Worm (Caenorhabditis elegans) whole organism, L4 larva: ENCODE measurements around the gene mfsd-6.

Experiments
- F26F4.8 ChIP-seq: fragments of 200-800 bp; sonication (Bioruptor generic); conservative IDR thresholded peaks from 2 replicates; pipeline ENCODE4 v1.3.6; 2022; ENCODE audit warnings: missing genetic modification characterization, missing compliant biosample characterization
- F37D6.2 ChIP-seq: sonication (generic microtip); optimal IDR thresholded peaks from 2 replicates; lab custom pipeline; 2016; ENCODE audit warnings: mild to moderate bottlenecking, missing genetic modification characterization, missing compliant biosample characterization
- Y5F2A.4 ChIP-seq: fragments of 200-800 bp; sonication (Bioruptor generic); optimal IDR thresholded peaks from 2 replicates; lab custom pipeline; 2018; ENCODE audit warnings: mild to moderate bottlenecking, missing genetic modification characterization, missing compliant biosample characterization
- Y75B8A.6 ChIP-seq: fragments of 200-800 bp; sonication (Bioruptor generic); IDR thresholded peaks from 2 replicates; pipeline ENCODE4 v1.3.6; 2022; ENCODE audit warnings: missing genetic modification reagents, missing genetic modification characterization, missing compliant biosample characterization
- ZK337.2 ChIP-seq: fragments of 200-800 bp; sonication (Bioruptor generic); IDR thresholded peaks from 2 replicates; pipeline ENCODE4 v1.3.6; 2022; ENCODE audit warnings: missing genetic modification reagents, missing genetic modification characterization, missing compliant biosample characterization
- ama-1 ChIP-seq: fragments of 150-350 bp; optimal IDR thresholded peaks from 2 replicates; lab custom pipeline; 2014; ENCODE audit warnings: inconsistent platforms, mixed read lengths
- attf-4 ChIP-seq: sonication (generic microtip); optimal IDR thresholded peaks from 3 replicates; lab custom pipeline; 2017; ENCODE audit warnings: missing biosample characterization, missing genetic modification characterization
- ceh-44 ChIP-seq: fragments of 200-800 bp; sonication (Bioruptor generic); IDR thresholded peaks from 2 replicates; pipeline ENCODE4 v1.3.6; 2022; ENCODE audit warnings: missing genetic modification reagents, missing genetic modification characterization, missing compliant biosample characterization
- ctbp-1 ChIP-seq: fragments of 200-800 bp; sonication (Bioruptor generic); IDR thresholded peaks from 2 replicates; pipeline ENCODE4 v1.3.6; 2022; ENCODE audit warnings: missing genetic modification reagents, missing genetic modification characterization, missing compliant biosample characterization
- daf-12 ChIP-seq: fragments of 150-350 bp; optimal IDR thresholded peaks from 2 replicates; lab custom pipeline; 2014; ENCODE audit warnings: missing biosample characterization, missing genetic modification reagents, missing genetic modification characterization
- daf-16 ChIP-seq, 3 experiments: sonication (generic microtip); optimal IDR thresholded peaks; 2 replicates each; lab custom pipeline; 2016 to 2017; ENCODE audit warnings: missing genetic modification characterization in 3 of 3, missing genetic modification reagents in 3 of 3, mild to moderate bottlenecking in 2 of 3, missing compliant biosample characterization in 2 of 3, missing biosample characterization in 1 of 3, moderate library complexity in 1 of 3
- dmd-8 ChIP-seq: fragments of 200-800 bp; sonication (Bioruptor generic); IDR thresholded peaks from 2 replicates; pipeline ENCODE4 v1.3.6; 2022; ENCODE audit warnings: missing genetic modification characterization, missing compliant biosample characterization
- dpl-1 ChIP-seq: fragments of 150-350 bp; optimal IDR thresholded peaks from 2 replicates; lab custom pipeline; 2014; ENCODE audit warnings: missing biosample characterization, missing genetic modification reagents, missing genetic modification characterization
- hif-1 ChIP-seq, 2 experiments: sonication (generic microtip); optimal IDR thresholded peaks; 2 replicates each; lab custom pipeline; 2016 to 2017; ENCODE audit warnings: missing compliant biosample characterization in 2 of 2, missing genetic modification characterization in 2 of 2, missing genetic modification reagents in 2 of 2, missing genotype in 2 of 2, mild to moderate bottlenecking in 1 of 2
- lin-13 ChIP-seq: fragments of 150-350 bp; optimal IDR thresholded peaks from 2 replicates; lab custom pipeline; 2014; ENCODE audit warnings: missing biosample characterization, missing genetic modification reagents, missing genetic modification characterization
- lir-3 ChIP-seq: sonication (generic microtip); optimal IDR thresholded peaks from 2 replicates; lab custom pipeline; 2016; ENCODE audit warnings: mild to moderate bottlenecking, missing genetic modification characterization, missing compliant biosample characterization
- lsy-2 ChIP-seq, 2 experiments: fragments of 150-350 bp in 1 of 2; sonication (generic microtip) in 1 of 2; optimal IDR thresholded peaks; 2 replicates each; lab custom pipeline; 2014 to 2017; ENCODE audit warnings: missing biosample characterization in 2 of 2, missing genetic modification characterization in 2 of 2
- madf-9 ChIP-seq: fragments of 200-800 bp; sonication (Bioruptor generic); conservative IDR thresholded peaks from 2 replicates; pipeline ENCODE4 v1.3.6; 2022; ENCODE audit warnings: missing genetic modification reagents, missing genetic modification characterization, missing compliant biosample characterization
- mdl-1 ChIP-seq, 2 experiments: fragments of 150-350 bp in 1 of 2; sonication (generic microtip) in 1 of 2; optimal IDR thresholded peaks; 2 replicates each; lab custom pipeline; 2014 to 2017; ENCODE audit warnings: missing biosample characterization in 2 of 2, missing genetic modification characterization in 2 of 2
- mes-2 ChIP-seq: sonication (generic microtip); optimal IDR thresholded peaks from 2 replicates; lab custom pipeline; 2016; ENCODE audit warnings: missing genotype, mild to moderate bottlenecking, missing genetic modification characterization, missing compliant biosample characterization; ENCODE audit not compliant: poor library complexity, severe bottlenecking
- nhr-10 ChIP-seq: fragments of 150-350 bp; optimal IDR thresholded peaks from 2 replicates; lab custom pipeline; 2014; ENCODE audit warnings: missing biosample characterization, missing genetic modification characterization
- nhr-102 ChIP-seq: sonication (generic microtip); optimal IDR thresholded peaks from 2 replicates; lab custom pipeline; 2016; ENCODE audit warnings: mild to moderate bottlenecking, missing genetic modification characterization, moderate library complexity, missing compliant biosample characterization
- nhr-11 ChIP-seq: fragments of 150-350 bp; optimal IDR thresholded peaks from 2 replicates; lab custom pipeline; 2014; ENCODE audit warnings: missing biosample characterization, missing genetic modification characterization
- nhr-111 ChIP-seq: fragments of 200-800 bp; sonication (Bioruptor generic); optimal IDR thresholded peaks from 2 replicates; lab custom pipeline; 2018; ENCODE audit warnings: mild to moderate bottlenecking, missing genetic modification characterization, missing compliant biosample characterization
- nhr-237 ChIP-seq: sonication (generic microtip); optimal IDR thresholded peaks from 2 replicates; lab custom pipeline; 2017; ENCODE audit warnings: missing biosample characterization, missing genetic modification characterization
- nhr-41 ChIP-seq: fragments of 200-800 bp; sonication (Bioruptor generic); IDR thresholded peaks from 2 replicates; pipeline ENCODE4 v1.3.6; 2022; ENCODE audit warnings: missing genetic modification reagents, missing genetic modification characterization, missing compliant biosample characterization
- pqm-1 ChIP-seq: sonication (generic microtip); optimal IDR thresholded peaks from 2 replicates; lab custom pipeline; 2017; ENCODE audit warnings: missing biosample characterization, missing genetic modification characterization
- rbr-2 ChIP-seq: sonication (generic microtip); optimal IDR thresholded peaks from 2 replicates; lab custom pipeline; 2016; ENCODE audit warnings: missing genotype, missing genetic modification characterization, missing compliant biosample characterization
- sdz-12 ChIP-seq: fragments of 200-800 bp; sonication (Bioruptor generic); optimal IDR thresholded peaks from 2 replicates; lab custom pipeline; 2018; ENCODE audit warnings: mild to moderate bottlenecking, missing genetic modification characterization, missing compliant biosample characterization
- unc-130 ChIP-seq: sonication (generic microtip); optimal IDR thresholded peaks from 2 replicates; lab custom pipeline; 2016; ENCODE audit warnings: missing genetic modification reagents, missing genetic modification characterization, missing compliant biosample characterization
- unc-39 ChIP-seq: sonication (generic microtip); optimal IDR thresholded peaks from 2 replicates; lab custom pipeline; 2017; ENCODE audit warnings: missing biosample characterization, missing genetic modification characterization
- zfp-2 ChIP-seq: sonication (generic microtip); optimal IDR thresholded peaks from 2 replicates; lab custom pipeline; 2016; ENCODE audit warnings: mild to moderate bottlenecking, missing genetic modification characterization, missing compliant biosample characterization
- zip-11 ChIP-seq: fragments of 200-800 bp; sonication (Bioruptor generic); IDR thresholded peaks from 2 replicates; pipeline ENCODE4 v1.3.6; 2022; ENCODE audit warnings: missing genetic modification characterization, missing compliant biosample characterization
- ztf-11 ChIP-seq: fragments of 150-350 bp; optimal IDR thresholded peaks from 2 replicates; lab custom pipeline; 2014; ENCODE audit warnings: missing biosample characterization, missing genetic modification characterization

The mfsd-6 gene

DNA sequence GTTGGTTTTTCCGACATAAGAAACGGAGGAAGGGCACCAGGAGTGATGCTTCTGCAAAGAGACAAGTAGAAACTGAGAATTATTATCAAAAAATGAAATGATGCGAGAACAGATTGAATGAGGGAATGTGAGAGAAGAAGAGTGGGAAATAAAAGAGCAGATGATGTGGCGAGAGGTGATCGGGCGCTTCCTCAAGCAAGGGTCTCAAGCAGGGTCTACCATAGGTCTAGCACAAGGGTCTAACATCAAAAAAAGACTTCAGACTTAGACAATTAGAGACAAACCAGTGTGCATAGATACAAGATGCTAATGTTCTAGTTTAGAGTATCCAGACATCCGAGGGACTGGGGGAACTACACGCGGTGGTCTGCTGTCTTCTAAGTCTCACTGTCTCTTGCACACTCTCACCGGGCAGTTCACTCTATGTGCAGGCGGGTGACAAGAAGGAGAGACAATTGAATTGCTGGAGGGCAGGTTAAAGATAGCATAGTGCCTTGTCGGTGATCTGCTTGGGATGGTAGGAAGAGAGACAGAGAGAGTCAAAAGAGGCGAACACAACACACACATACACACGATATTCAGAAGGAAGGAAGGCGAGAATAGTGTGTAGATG, 9.0 kb downstream of the mfsd-6 start, which contains the start of gene R13A5.7 (continued):
- TF ChIP-seq sdz-12 (GFP tag; lab: Kevin White, UChicago): no peak
- TF ChIP-seq nhr-10 (tag; lab: Kevin White, UChicago): no peak
- no peak for TF ChIP-seq F26F4.8 (GFP tag; lab: Robert Waterston, UW)
- TF ChIP-seq zip-11: no peak
- no peak for TF ChIP-seq attf-4 (tag; lab: Kevin White, UChicago)
- no peak for TF ChIP-seq ZK337.2 (GFP tag; lab: Robert Waterston, UW)
- TF ChIP-seq rbr-2 (tag; lab: Kevin White, UChicago): peak; percentile 89
- no peak for TF ChIP-seq nhr-111 (GFP tag; lab: Kevin White, UChicago)
- no peak; the same call in 1 of the 2 replicates for TF ChIP-seq madf-9 (GFP tag; lab: Robert Waterston, UW)
- TF ChIP-seq nhr-237 (tag; lab: Kevin White, UChicago): no peak
- TF ChIP-seq ama-1 (lab: Kevin White, UChicago): no peak
- peak; percentile 74 for TF ChIP-seq nhr-11
- no peak for TF ChIP-seq Y5F2A.4 (GFP tag; lab: Kevin White, UChicago)
- peak in 1 of 2 experiments; percentile 36 for TF ChIP-seq hif-1 (tag; optimal IDR thresholded peaks at IDR 0.05; lab: Kevin White, UChicago)
- TF ChIP-seq mes-2 (tag; lab: Kevin White, UChicago): peak; percentile 69

DNA sequence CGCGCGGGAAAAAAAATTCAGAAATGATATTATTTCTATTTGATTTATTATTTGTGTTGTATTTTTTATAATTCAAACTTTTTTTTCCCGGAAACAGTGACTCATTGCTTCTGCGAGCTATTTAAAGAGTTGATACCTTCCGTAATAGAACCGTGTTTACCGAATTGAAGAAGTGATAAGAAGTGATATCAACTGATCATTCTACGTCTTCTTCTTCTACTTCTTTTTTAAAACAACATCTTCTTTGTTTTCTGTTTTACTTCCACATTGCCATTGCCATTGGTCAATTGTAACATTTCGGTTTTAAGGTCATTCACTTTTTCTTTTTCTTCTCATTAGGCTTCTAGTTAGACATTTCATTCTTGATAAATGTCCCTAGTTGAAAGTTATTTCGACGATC, 13.1 kb downstream of the mfsd-6 start, which contains the start of gene ttr-32:
TSS of gene ttr-32 (plus strand) at position 314 of the 400 bp plus-strand sequence.
- no peak for TF ChIP-seq nhr-41

DNA sequence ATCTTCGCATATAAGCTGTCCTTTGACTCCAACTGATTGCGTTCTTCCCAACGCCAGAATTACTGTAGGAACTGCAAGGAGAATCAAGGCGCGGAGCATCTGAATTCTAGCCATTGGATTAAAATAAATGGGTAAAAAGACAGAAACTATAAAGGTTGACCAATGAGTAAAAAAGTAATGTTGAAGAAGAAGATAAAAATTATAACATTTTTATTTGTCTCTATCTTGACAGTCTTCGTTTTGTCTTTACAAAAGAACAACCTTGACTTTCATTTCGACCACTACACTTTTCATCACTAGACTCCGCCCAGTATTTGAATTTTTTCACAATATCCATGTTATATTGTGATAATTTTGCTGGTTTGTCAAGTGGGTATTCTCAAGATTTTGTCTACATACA, 14.0 kb downstream of the mfsd-6 start, which contains the start of gene ttr-8:
TSS of gene ttr-8 (minus strand) at position 101 of the 400 bp plus-strand sequence.
- TF ChIP-seq zfp-2 (tag; lab: Kevin White, UChicago): no peak
- TF ChIP-seq unc-130: no peak
- TF ChIP-seq lir-3 (tag; lab: Kevin White, UChicago): no peak
- no peak for TF ChIP-seq ztf-11 (tag; lab: Kevin White, UChicago)
- TF ChIP-seq lsy-2 (tag; optimal IDR thresholded peaks at IDR 0.05; lab: Kevin White, UChicago): no peak
- no peak for TF ChIP-seq lin-13 (GFP tag; lab: Kevin White, UChicago)
- TF ChIP-seq F37D6.2 (tag; lab: Kevin White, UChicago): no peak
- no peak for TF ChIP-seq dpl-1
- TF ChIP-seq dmd-8 (GFP tag; lab: Robert Waterston, UW): no peak
- no peak for TF ChIP-seq nhr-41
- TF ChIP-seq ctbp-1 (GFP tag; lab: Robert Waterston, UW): no peak
- TF ChIP-seq pqm-1 (tag; lab: Kevin White, UChicago): no peak
- no peak for TF ChIP-seq mdl-1 (tag; optimal IDR thresholded peaks at IDR 0.05; lab: Kevin White, UChicago)

DNA sequence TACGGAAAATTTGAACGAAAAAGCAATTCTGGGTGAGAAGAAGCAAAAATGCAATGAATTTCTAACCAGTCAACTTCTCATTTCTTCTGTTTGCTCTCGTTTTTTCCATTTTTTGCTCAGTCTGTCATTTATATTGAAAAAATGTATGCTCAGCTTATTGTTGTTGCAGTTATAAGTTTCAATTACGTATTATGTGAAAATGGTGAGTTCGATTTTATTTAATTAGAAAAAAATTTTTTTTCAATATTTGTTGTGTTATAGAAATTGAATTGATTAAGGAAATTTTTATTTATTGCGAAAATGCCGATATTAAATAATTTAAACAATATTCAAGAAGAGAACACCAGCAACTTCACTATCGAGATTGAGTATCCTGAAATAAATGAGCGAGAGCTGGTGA, 17.3 kb downstream of the mfsd-6 start, which contains the start of gene lgc-12:
TSS of gene lgc-12 (plus strand) at position 301 of the 400 bp plus-strand sequence.
- TF ChIP-seq Y75B8A.6 (GFP tag; lab: Robert Waterston, UW): no peak
- TF ChIP-seq daf-12 (tag; lab: Kevin White, UChicago): no peak
- no peak for TF ChIP-seq nhr-102 (tag; lab: Kevin White, UChicago)
- no peak for TF ChIP-seq daf-16 (GFP tag; optimal IDR thresholded peaks at IDR 0.05; lab: Kevin White, UChicago)
- no peak for TF ChIP-seq daf-16 (tag; optimal IDR thresholded peaks at IDR 0.05; lab: Kevin White, UChicago)
- TF ChIP-seq unc-39 (tag; lab: Kevin White, UChicago): no peak
- no peak for TF ChIP-seq ceh-44 (GFP tag; lab: Robert Waterston, UW)
